Worm (Caenorhabditis elegans) whole organism, mixed stage, embryonic: ENCODE results near the gene Y37B11A.3.

Source experiments
- ceh-39 ChIP-seq: fragments of 150-350 bp; optimal IDR thresholded peaks from 2 replicates; lab custom pipeline; 2014; ENCODE audit warnings: missing biosample characterization, missing genetic modification characterization
- elt-3 ChIP-seq: fragments of 150-350 bp; optimal IDR thresholded peaks from 2 replicates; lab custom pipeline; 2014; ENCODE audit warnings: missing biosample characterization, missing genetic modification characterization
- ham-2 ChIP-seq: fragments of 200-800 bp; sonication (Bioruptor generic); optimal IDR thresholded peaks from 2 replicates; lab custom pipeline; 2018; ENCODE audit warnings: mild to moderate bottlenecking, missing genetic modification characterization, missing compliant biosample characterization
- lin-13 ChIP-seq: fragments of 150-350 bp; optimal IDR thresholded peaks from 2 replicates; lab custom pipeline; 2014; ENCODE audit warnings: missing biosample characterization, missing genetic modification characterization
- mep-1 ChIP-seq: fragments of 150-350 bp; optimal IDR thresholded peaks from 2 replicates; lab custom pipeline; 2017; ENCODE audit warnings: missing biosample characterization, missing genetic modification reagents, missing genetic modification characterization, inconsistent platforms
- mls-2 ChIP-seq: sonication (generic microtip); optimal IDR thresholded peaks from 2 replicates; lab custom pipeline; 2016; ENCODE audit warnings: mild to moderate bottlenecking, missing genetic modification characterization, moderate library complexity, missing compliant biosample characterization
- snpc-4 ChIP-seq: fragments of 150-350 bp; optimal IDR thresholded peaks from 2 replicates; lab custom pipeline; 2014; ENCODE audit warnings: missing biosample characterization, missing genetic modification characterization
- sptf-1 ChIP-seq: sonication (generic microtip); optimal IDR thresholded peaks from 2 replicates; lab custom pipeline; 2017; ENCODE audit warnings: mild to moderate bottlenecking, missing genetic modification characterization, moderate library complexity, missing compliant biosample characterization
- unc-39 ChIP-seq: fragments of 150-350 bp; optimal IDR thresholded peaks from 2 replicates; lab custom pipeline; 2014; ENCODE audit warnings: missing biosample characterization, missing genetic modification characterization
- unc-62 ChIP-seq: fragments of 150-350 bp; optimal IDR thresholded peaks from 2 replicates; lab custom pipeline; 2014; ENCODE audit warnings: missing biosample characterization, missing genetic modification reagents, missing genetic modification characterization
- zip-8 ChIP-seq: fragments of 150-350 bp; optimal IDR thresholded peaks from 2 replicates; lab custom pipeline; 2014; ENCODE audit warnings: missing biosample characterization, missing genetic modification characterization
- ztf-11 ChIP-seq: fragments of 150-350 bp; optimal IDR thresholded peaks from 2 replicates; lab custom pipeline; 2014; ENCODE audit warnings: missing biosample characterization, missing genetic modification characterization

ce11 chrIII:5802971-5803370 is 17.8 kb upstream of the Y37B11A.3 start, which contains the start of the genes polq-1 and him-10:
- TF ChIP-seq unc-39 (tag; lab: Kevin White, UChicago) = no peak
- TF ChIP-seq zip-8 (tag; lab: Kevin White, UChicago) = no peak
- no peak for TF ChIP-seq ztf-11 (tag; lab: Kevin White, UChicago)
- no peak for TF ChIP-seq sptf-1 (tag; lab: Kevin White, UChicago)
- TF ChIP-seq unc-62 (GFP tag; lab: Kevin White, UChicago) = no peak
- TF ChIP-seq lin-13 = no peak
- TF ChIP-seq snpc-4 = no peak
- no peak for TF ChIP-seq mls-2 (tag; lab: Kevin White, UChicago)
- no peak for TF ChIP-seq ceh-39 (tag; lab: Kevin White, UChicago)
- no peak for TF ChIP-seq ham-2 (GFP tag; lab: Kevin White, UChicago)
- no peak for TF ChIP-seq elt-3
- no peak for TF ChIP-seq mep-1 (tag; lab: Kevin White, UChicago)
